Fruit fly (Drosophila melanogaster) whole organism, embryonic: ENCODE measurements around the gene Oatp30B.

Experiments
- Blimp-1 ChIP-seq: fragments of 200-800 bp; sonication (Bioruptor generic); optimal IDR thresholded peaks from 3 replicates; lab custom pipeline; 2018; ENCODE audit warnings: missing biosample characterization, missing genetic modification characterization, mild to moderate bottlenecking, moderate library complexity, missing genetic modification reagents
- CG10979 ChIP-seq: fragments of 200-800 bp; sonication (Bioruptor generic); optimal IDR thresholded peaks from 2 replicates; lab custom pipeline; 2018; ENCODE audit warnings: missing biosample characterization, mild to moderate bottlenecking, missing genetic modification characterization, moderate library complexity
- CG11695 ChIP-seq: fragments of 200-800 bp; sonication (Bioruptor generic); IDR thresholded peaks from 3 replicates; pipeline ENCODE4 v1.3.6; 2022; ENCODE audit warnings: missing biosample characterization, missing genetic modification characterization
- CG14965 ChIP-seq: fragments of 200-800 bp; sonication (Bioruptor generic); optimal IDR thresholded peaks from 2 replicates; lab custom pipeline; 2016; ENCODE audit warnings: missing biosample characterization, missing genetic modification characterization, borderline replicate concordance
- CG17361 ChIP-seq: fragments of 200-800 bp; sonication (Bioruptor generic); IDR thresholded peaks from 3 replicates; pipeline ENCODE4 v1.3.6; 2022; ENCODE audit warnings: missing biosample characterization, missing genetic modification characterization
- CG18262 ChIP-seq: fragments of 200-800 bp; optimal IDR thresholded peaks from 3 replicates; lab custom pipeline; 2019; ENCODE audit warnings: missing biosample characterization, mild to moderate bottlenecking, missing genetic modification characterization, moderate library complexity
- CG2875 ChIP-seq: fragments of 200-800 bp; sonication (Bioruptor generic); optimal IDR thresholded peaks from 2 replicates; lab custom pipeline; 2017; ENCODE audit warnings: missing biosample characterization, mild to moderate bottlenecking, missing genetic modification characterization, missing genetic modification reagents
- CG32532 ChIP-seq: fragments of 200-800 bp; sonication (Bioruptor generic); IDR thresholded peaks from 2 replicates; pipeline ENCODE4 v1.3.6; 2022; ENCODE audit warnings: missing biosample characterization, missing genetic modification characterization
- CG3281 ChIP-seq: fragments of 200-800 bp; sonication (Bioruptor generic); optimal IDR thresholded peaks from 3 replicates; lab custom pipeline; 2017; ENCODE audit warnings: missing biosample characterization, mild to moderate bottlenecking, missing genetic modification characterization
- CG4282 ChIP-seq: fragments of 200-800 bp; sonication (Bioruptor generic); optimal IDR thresholded peaks from 2 replicates; lab custom pipeline; 2016; ENCODE audit warnings: missing biosample characterization, missing genetic modification characterization
- CG6175 ChIP-seq: fragments of 200-800 bp; sonication (Bioruptor generic); IDR thresholded peaks from 3 replicates; pipeline ENCODE4 v1.3.6; 2022; ENCODE audit warnings: missing biosample characterization, missing genetic modification characterization
- CG6254 ChIP-seq: fragments of 200-800 bp; sonication (Bioruptor generic); optimal IDR thresholded peaks from 3 replicates; lab custom pipeline; 2017; ENCODE audit warnings: mild to moderate bottlenecking, missing biosample characterization, missing genetic modification reagents, missing genetic modification characterization
- CG7839 ChIP-seq: fragments of 200-800 bp; sonication (Bioruptor generic); optimal IDR thresholded peaks from 3 replicates; lab custom pipeline; 2018; ENCODE audit warnings: missing biosample characterization, mild to moderate bottlenecking, missing genetic modification characterization, moderate library complexity
- CG8359 ChIP-seq: fragments of 200-800 bp; sonication (Bioruptor generic); optimal IDR thresholded peaks from 2 replicates; lab custom pipeline; 2017; ENCODE audit warnings: missing biosample characterization, mild to moderate bottlenecking, missing genetic modification characterization, borderline replicate concordance
- Dad ChIP-seq: fragments of 200-800 bp; sonication (Bioruptor generic); optimal IDR thresholded peaks from 3 replicates; lab custom pipeline; 2016; ENCODE audit warnings: missing biosample characterization, missing genetic modification characterization
- Dbx ChIP-seq: fragments of 200-800 bp; sonication (Bioruptor generic); IDR thresholded peaks from 3 replicates; pipeline ENCODE4 v1.3.6; 2022; ENCODE audit warnings: missing biosample characterization, missing genetic modification characterization
- Drgx ChIP-seq: fragments of 200-800 bp; sonication (Bioruptor generic); IDR thresholded peaks from 2 replicates; pipeline ENCODE4 v1.3.6; 2022; ENCODE audit warnings: missing biosample characterization, missing genetic modification characterization
- Ets97D ChIP-seq: fragments of 200-800 bp; sonication (Bioruptor generic); optimal IDR thresholded peaks from 3 replicates; lab custom pipeline; 2016; ENCODE audit warnings: missing biosample characterization, missing genetic modification characterization
- Gug ChIP-seq: fragments of 200-800 bp; sonication (Bioruptor generic); IDR thresholded peaks from 4 replicates; pipeline ENCODE4 v1.3.6; 2022; ENCODE audit warnings: missing biosample characterization, missing genetic modification characterization
- HmgD ChIP-seq: fragments of 200-800 bp; sonication (Bioruptor generic); optimal IDR thresholded peaks from 3 replicates; lab custom pipeline; 2016; ENCODE audit warnings: missing biosample characterization, missing genetic modification characterization
- MESR4 ChIP-seq: fragments of 200-800 bp; sonication (Bioruptor generic); optimal IDR thresholded peaks from 2 replicates; lab custom pipeline; 2018; ENCODE audit warnings: missing biosample characterization, mild to moderate bottlenecking, missing genetic modification characterization, moderate library complexity
- NC2β ChIP-seq: fragments of 200-800 bp; sonication (Bioruptor generic); optimal IDR thresholded peaks from 2 replicates; lab custom pipeline; 2016; ENCODE audit warnings: missing biosample characterization, missing genetic modification characterization
- Nf-YC ChIP-seq: fragments of 200-800 bp; optimal IDR thresholded peaks from 3 replicates; lab custom pipeline; 2019; ENCODE audit warnings: missing biosample characterization, mild to moderate bottlenecking, missing genetic modification characterization, moderate library complexity
- Opbp ChIP-seq: fragments of 200-800 bp; sonication (Bioruptor generic); IDR thresholded peaks from 3 replicates; pipeline ENCODE4 v1.3.6; 2022; ENCODE audit warnings: missing biosample characterization, missing genetic modification characterization; ENCODE audit not compliant: partially characterized antibody
- PHDP ChIP-seq: fragments of 200-800 bp; sonication (Bioruptor generic); optimal IDR thresholded peaks from 3 replicates; lab custom pipeline; 2018; ENCODE audit warnings: missing biosample characterization, mild to moderate bottlenecking, missing genetic modification characterization, moderate library complexity
- Sry-β ChIP-seq: fragments of 200-800 bp; sonication (Bioruptor generic); optimal IDR thresholded peaks from 2 replicates; lab custom pipeline; 2018; ENCODE audit warnings: missing biosample characterization, mild to moderate bottlenecking, missing genetic modification characterization, moderate library complexity
- TFAM ChIP-seq: fragments of 200-800 bp; sonication (Bioruptor generic); optimal IDR thresholded peaks from 2 replicates; lab custom pipeline; 2017; ENCODE audit warnings: missing biosample characterization, missing genetic modification characterization, inconsistent platforms
- bcd ChIP-seq: fragments of 200-800 bp; sonication (Bioruptor generic); optimal IDR thresholded peaks from 2 replicates; lab custom pipeline; 2017; ENCODE audit warnings: missing biosample characterization, mild to moderate bottlenecking, missing genetic modification characterization
- emc ChIP-seq: fragments of 200-800 bp; sonication (Bioruptor generic); optimal IDR thresholded peaks from 2 replicates; lab custom pipeline; 2016; ENCODE audit warnings: missing biosample characterization, missing genetic modification characterization
- eve ChIP-seq, 2 experiments: fragments of >200 bp; optimal IDR thresholded peaks; 2 replicates each; lab custom pipeline; 2017; ENCODE audit warnings: missing biosample characterization in 2 of 2, missing genetic modification characterization in 2 of 2
- exex ChIP-seq: fragments of 200-800 bp; sonication (Bioruptor generic); optimal IDR thresholded peaks from 4 replicates; lab custom pipeline; 2018; ENCODE audit warnings: missing biosample characterization, mild to moderate bottlenecking, missing genetic modification characterization, moderate library complexity
- ftz-f1 ChIP-seq: fragments of 200-800 bp; sonication (Bioruptor generic); optimal IDR thresholded peaks from 2 replicates; lab custom pipeline; 2016; ENCODE audit warnings: missing biosample characterization, missing genetic modification characterization
- fu2 ChIP-seq: fragments of 200-800 bp; sonication (Bioruptor generic); optimal IDR thresholded peaks from 2 replicates; lab custom pipeline; 2016; ENCODE audit warnings: missing biosample characterization, missing genetic modification characterization
- grau ChIP-seq: fragments of 200-800 bp; optimal IDR thresholded peaks from 3 replicates; lab custom pipeline; 2019; ENCODE audit warnings: missing biosample characterization, mild to moderate bottlenecking, missing genetic modification characterization, moderate library complexity
- gsb ChIP-seq: fragments of 200-800 bp; sonication (Bioruptor generic); IDR thresholded peaks from 2 replicates; pipeline ENCODE4 v1.3.6; 2022; ENCODE audit warnings: missing biosample characterization, missing genetic modification characterization
- hbn ChIP-seq: fragments of 200-800 bp; sonication (Bioruptor generic); IDR thresholded peaks from 2 replicates; pipeline ENCODE4 v1.3.6; 2022; ENCODE audit warnings: missing biosample characterization, missing genetic modification characterization; ENCODE audit not compliant: partially characterized antibody
- her ChIP-seq: fragments of 200-800 bp; sonication (Bioruptor generic); optimal IDR thresholded peaks from 2 replicates; lab custom pipeline; 2016; ENCODE audit warnings: missing biosample characterization, missing genetic modification characterization
- kah ChIP-seq: fragments of 200-800 bp; sonication (Bioruptor generic); optimal IDR thresholded peaks from 2 replicates; lab custom pipeline; 2018; ENCODE audit warnings: missing biosample characterization, mild to moderate bottlenecking, missing genetic modification characterization
- klu ChIP-seq: fragments of 200-800 bp; sonication (Bioruptor generic); IDR thresholded peaks from 2 replicates; pipeline ENCODE4 v1.3.6; 2022; ENCODE audit warnings: missing biosample characterization, missing genetic modification characterization
- lbe ChIP-seq: fragments of 200-800 bp; sonication (Bioruptor generic); optimal IDR thresholded peaks from 2 replicates; lab custom pipeline; 2016; ENCODE audit warnings: missing biosample characterization, mild to moderate bottlenecking, missing genetic modification characterization
- odd ChIP-seq: fragments of 200-800 bp; sonication (Bioruptor generic); optimal IDR thresholded peaks from 2 replicates; lab custom pipeline; 2017; ENCODE audit warnings: missing biosample characterization, mild to moderate bottlenecking, missing genetic modification characterization
- repo ChIP-seq: fragments of 200-800 bp; sonication (Bioruptor generic); optimal IDR thresholded peaks from 2 replicates; lab custom pipeline; 2016; ENCODE audit warnings: missing biosample characterization, missing genetic modification characterization
- schlank ChIP-seq: fragments of 200-800 bp; sonication (Bioruptor generic); optimal IDR thresholded peaks from 2 replicates; lab custom pipeline; 2018; ENCODE audit warnings: missing biosample characterization, mild to moderate bottlenecking, missing genetic modification characterization
- seq ChIP-seq: fragments of 200-800 bp; sonication (Bioruptor generic); IDR thresholded peaks from 2 replicates; pipeline ENCODE4 v1.3.6; 2022; ENCODE audit warnings: missing biosample characterization, missing genetic modification characterization
- so ChIP-seq: fragments of 200-800 bp; sonication (Bioruptor generic); IDR thresholded peaks from 3 replicates; pipeline ENCODE4 v1.3.6; 2022; ENCODE audit warnings: missing biosample characterization, missing genetic modification characterization
- sug ChIP-seq: fragments of 200-800 bp; optimal IDR thresholded peaks from 2 replicates; lab custom pipeline; 2019; ENCODE audit warnings: missing biosample characterization, mild to moderate bottlenecking, missing genetic modification characterization, moderate library complexity
- trh ChIP-seq: fragments of 200-800 bp; sonication (Bioruptor generic); optimal IDR thresholded peaks from 2 replicates; lab custom pipeline; 2016; ENCODE audit warnings: missing biosample characterization, missing genetic modification characterization
- z ChIP-seq: fragments of 200-800 bp; sonication (Bioruptor generic); IDR thresholded peaks from 3 replicates; pipeline ENCODE4 v1.3.6; 2022; ENCODE audit warnings: missing biosample characterization, missing genetic modification characterization

Gene Oatp30B

DNA sequence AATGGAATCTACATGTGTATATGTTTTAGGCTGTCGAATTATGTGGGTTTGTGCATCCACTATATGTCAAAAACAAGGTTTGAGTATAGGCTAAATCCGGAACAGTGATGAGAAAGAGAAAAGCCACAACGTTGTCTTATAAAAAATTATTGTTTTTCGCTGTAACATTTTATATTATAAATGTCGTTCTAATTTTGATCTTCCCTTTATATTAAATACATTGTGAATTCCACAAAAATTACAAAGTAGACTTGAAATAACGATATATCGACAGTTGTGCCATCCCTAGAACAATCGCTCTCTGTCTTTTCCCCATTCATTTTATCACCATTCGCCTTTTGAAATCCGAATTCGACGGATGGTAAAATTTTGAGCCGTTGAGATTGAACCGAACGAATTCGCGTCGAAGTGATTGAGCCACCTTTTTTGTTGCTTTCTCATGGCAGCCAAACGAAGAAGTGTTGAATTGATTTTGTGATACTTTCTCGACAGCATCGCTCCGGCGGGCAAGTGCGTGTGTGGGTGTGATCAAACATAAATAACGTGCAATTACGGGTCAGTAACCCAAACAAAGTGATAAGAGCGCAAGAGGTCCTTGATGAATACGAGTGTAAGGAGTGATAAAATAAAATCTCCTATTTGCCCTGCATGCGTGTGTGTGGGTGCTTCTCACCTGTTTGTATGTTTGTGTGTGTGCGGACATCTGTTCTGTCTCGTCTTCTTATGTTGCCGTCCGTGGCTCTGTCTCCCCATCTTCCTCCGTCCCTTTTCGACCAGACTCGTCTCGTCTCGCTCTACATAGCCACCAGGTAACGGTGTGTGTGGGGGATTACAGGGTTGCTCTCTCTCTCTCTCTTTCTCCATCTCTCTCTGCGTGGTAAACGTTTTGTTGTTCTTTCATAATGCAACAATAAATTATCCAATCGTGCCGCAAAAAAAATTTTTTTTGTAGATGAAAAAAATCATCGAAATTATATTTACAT, at the start of gene Oatp30B (continued):
- TF ChIP-seq NC2β (GFP tag; lab: Kevin White, UChicago) (peak; percentile 92), repo (peak; percentile 92), gsb (peak; percentile 95), schlank (tag; lab: Kevin White, UChicago) (peak; percentile 89), emc (GFP tag; lab: Kevin White, UChicago) (peak; percentile 76), grau (tag; lab: Kevin White, UChicago) (peak; percentile 96), trh (peak; percentile 95), sug (peak; percentile 95), HmgD (GFP tag; lab: Kevin White, UChicago) (peak; percentile 85), Opbp (GFP tag; lab: Robert Waterston, UW) (peak; percentile 96), TFAM (GFP tag; lab: Kevin White, UChicago) (peak; percentile 88), CG10979 (tag; lab: Kevin White, UChicago) (peak; percentile 96), CG3281 (GFP tag; lab: Kevin White, UChicago) (peak; percentile 93), MESR4 (GFP tag; lab: Kevin White, UChicago) (peak; percentile 43), exex (tag; lab: Kevin White, UChicago) (peak; percentile 86), odd (GFP tag; lab: Kevin White, UChicago) (peak; percentile 87), Gug (GFP tag; lab: Robert Waterston, UW) (peak; percentile 92), klu (GFP tag; lab: Robert Waterston, UW) (peak; percentile 96), CG8359 (GFP tag; lab: Kevin White, UChicago) (peak; percentile 78), CG7839 (tag; lab: Kevin White, UChicago) (peak; percentile 96), CG6254 (GFP tag; lab: Kevin White, UChicago) (peak; percentile 90), eve (GFP tag; optimal IDR thresholded peaks at IDR 0.05; lab: Kevin White, UChicago) (peak; percentile 60 to 95), Blimp-1 (GFP tag; lab: Kevin White, UChicago) (peak; percentile 95), Drgx (peak; percentile 96), kah (GFP tag; lab: Kevin White, UChicago) (peak; percentile 80), seq (GFP tag; lab: Robert Waterston, UW) (peak; percentile 94), her (GFP tag; lab: Kevin White, UChicago) (peak; percentile 89), Nf-YC (tag; lab: Kevin White, UChicago) (peak; percentile 88), CG6175 (GFP tag; lab: Robert Waterston, UW) (peak; percentile 95), CG2875 (peak; percentile 92), hbn (GFP tag; lab: Robert Waterston, UW) (peak; percentile 99), fu2 (peak; percentile 94), CG14965 (GFP tag; lab: Kevin White, UChicago) (peak; percentile 64), Dbx (GFP tag; lab: Robert Waterston, UW) (peak; percentile 99), z (0 out of 3 replicates have a peak, but pooled peaks have one; percentile 26), CG17361 (GFP tag; lab: Robert Waterston, UW) (peak; percentile 96), lbe (GFP tag; lab: Kevin White, UChicago) (peak; percentile 92), CG4282 (GFP tag; lab: Kevin White, UChicago) (peak; percentile 87), CG18262 (tag; lab: Kevin White, UChicago) (peak; percentile 96), CG32532 (GFP tag; lab: Robert Waterston, UW) (peak; percentile 98), Dad (GFP tag; lab: Kevin White, UChicago) (peak; percentile 94), so (GFP tag; lab: Robert Waterston, UW) (peak; percentile 95), bcd (GFP tag; lab: Kevin White, UChicago) (peak; percentile 95), PHDP (tag; lab: Kevin White, UChicago) (peak; percentile 98), Sry-β (peak; percentile 89), ftz-f1 (peak; percentile 55), Ets97D (GFP tag; lab: Kevin White, UChicago) (peak; percentile 94), CG11695 (peak; percentile 95)
